Worm (Caenorhabditis elegans) whole organism, L3 larva: ENCODE results near the gene dos-3.

Experiments used
- R02D3.7 ChIP-seq: fragments of 150-350 bp; optimal IDR thresholded peaks from 2 replicates; lab custom pipeline; 2014; ENCODE audit warnings: missing biosample characterization, missing genetic modification characterization
- ceh-28 ChIP-seq: fragments of 150-350 bp; optimal IDR thresholded peaks from 2 replicates; lab custom pipeline; 2014; ENCODE audit warnings: missing biosample characterization, missing genetic modification reagents, missing genetic modification characterization
- ceh-82 ChIP-seq: fragments of 150-350 bp; optimal IDR thresholded peaks from 2 replicates; lab custom pipeline; 2014; ENCODE audit warnings: missing biosample characterization, missing genetic modification characterization
- elt-1 ChIP-seq: fragments of 150-350 bp; optimal IDR thresholded peaks from 2 replicates; lab custom pipeline; 2014; ENCODE audit warnings: missing biosample characterization, missing genetic modification characterization
- jun-1 ChIP-seq: fragments of 150-350 bp; optimal IDR thresholded peaks from 2 replicates; lab custom pipeline; 2014; ENCODE audit warnings: missing biosample characterization, missing genetic modification reagents, missing genetic modification characterization
- mdl-1 ChIP-seq: fragments of 150-350 bp; optimal IDR thresholded peaks from 2 replicates; lab custom pipeline; 2014; ENCODE audit warnings: missing biosample characterization, missing genetic modification characterization
- nhr-28 ChIP-seq: fragments of 150-350 bp; optimal IDR thresholded peaks from 2 replicates; lab custom pipeline; 2014; ENCODE audit warnings: missing biosample characterization, missing genetic modification characterization
- nhr-76 ChIP-seq: fragments of 150-350 bp; sonication (generic microtip); optimal IDR thresholded peaks from 5 replicates; lab custom pipeline; 2014; ENCODE audit warnings: missing biosample characterization, missing genetic modification characterization
- nhr-77 ChIP-seq: fragments of 150-350 bp; optimal IDR thresholded peaks from 2 replicates; lab custom pipeline; 2014; ENCODE audit warnings: missing biosample characterization, missing genetic modification characterization
- pha-4 ChIP-seq: fragments of 150-350 bp; optimal IDR thresholded peaks from 2 replicates; lab custom pipeline; 2014; ENCODE audit warnings: missing biosample characterization, missing genetic modification reagents, missing genetic modification characterization
- snpc-4 ChIP-seq: fragments of 150-350 bp; optimal IDR thresholded peaks from 2 replicates; lab custom pipeline; 2014; ENCODE audit warnings: missing biosample characterization, missing genetic modification characterization
- tbx-2 ChIP-seq: sonication (generic microtip); optimal IDR thresholded peaks from 2 replicates; lab custom pipeline; 2016; ENCODE audit warnings: mild to moderate bottlenecking, missing genetic modification characterization, missing compliant biosample characterization
- unc-62 ChIP-seq: fragments of 150-350 bp; sonication (generic microtip); optimal IDR thresholded peaks from 4 replicates; lab custom pipeline; 2014; ENCODE audit warnings: missing biosample characterization, missing genetic modification reagents, missing genetic modification characterization

DNA sequence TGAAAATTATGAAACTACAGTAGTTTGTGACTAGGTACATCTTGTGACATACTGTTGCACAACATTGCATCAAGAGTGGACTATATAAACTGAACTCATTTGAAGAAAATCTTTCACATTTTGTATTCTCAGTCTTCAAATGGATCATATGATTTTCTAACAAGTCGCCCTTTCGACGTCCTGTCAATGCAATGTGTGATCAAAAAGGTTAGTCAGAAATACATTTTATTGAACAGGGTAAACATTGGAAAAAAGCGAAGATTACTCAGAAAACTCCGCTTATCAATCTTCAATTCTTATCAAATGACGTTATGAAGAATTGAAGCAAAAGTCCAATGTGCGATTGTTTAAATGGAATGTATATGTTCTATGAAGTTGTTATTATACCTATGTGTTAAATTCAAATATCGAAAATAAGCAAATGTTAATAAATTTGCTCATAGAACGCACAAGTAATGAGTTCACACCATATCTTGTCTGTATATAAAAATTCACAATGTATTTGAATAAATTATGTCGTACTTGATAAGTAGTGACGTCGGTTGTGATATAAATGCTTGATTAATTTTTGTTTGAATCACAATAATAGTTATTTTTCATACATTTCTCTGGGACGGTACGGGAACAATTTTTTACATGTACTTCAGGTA, 6.4 kb downstream of the dos-3 start, which contains the start of gene zip-2:
- no peak for TF ChIP-seq mdl-1 (tag; lab: Kevin White, UChicago)
- peak; percentile 27 for TF ChIP-seq ceh-28 (tag; lab: Kevin White, UChicago)
- no peak for TF ChIP-seq nhr-28
- no peak for TF ChIP-seq tbx-2 (tag; lab: Kevin White, UChicago)
- TF ChIP-seq nhr-77 (tag; lab: Kevin White, UChicago) = no peak
- TF ChIP-seq ceh-82 (tag; lab: Kevin White, UChicago) = peak; percentile 8
- no peak for TF ChIP-seq elt-1 (tag; lab: Kevin White, UChicago)
- no peak for TF ChIP-seq unc-62 (GFP tag; lab: Kevin White, UChicago)
- no peak for TF ChIP-seq snpc-4 (tag; lab: Kevin White, UChicago)
- peak; percentile 79 for TF ChIP-seq pha-4
- TF ChIP-seq R02D3.7 (tag; lab: Kevin White, UChicago) = no peak
- TF ChIP-seq jun-1 (tag; lab: Kevin White, UChicago) = peak; percentile 24
- no peak for TF ChIP-seq nhr-76
